Fruit fly (Drosophila melanogaster): ENCODE measurements around the gene CG31373.

- no peak for TF ChIP-seq Snoo (tag; optimal IDR thresholded peaks at IDR 0.05)
- TF ChIP-seq CG15710 (tag; optimal IDR thresholded peaks at IDR 0.05), result no peak
- no peak for TF ChIP-seq CG12605 (GFP tag; IDR thresholded peaks at IDR 0.05)
These were observed 21.9 kb downstream of the CG31373 start for dm6 chr3R:10687312-10687711.

Data from whole organism, pupa.